Worm (Caenorhabditis elegans): Measurements from ENCODE around the gene Y38E10A.17.

Gene Y38E10A.17

DNA sequence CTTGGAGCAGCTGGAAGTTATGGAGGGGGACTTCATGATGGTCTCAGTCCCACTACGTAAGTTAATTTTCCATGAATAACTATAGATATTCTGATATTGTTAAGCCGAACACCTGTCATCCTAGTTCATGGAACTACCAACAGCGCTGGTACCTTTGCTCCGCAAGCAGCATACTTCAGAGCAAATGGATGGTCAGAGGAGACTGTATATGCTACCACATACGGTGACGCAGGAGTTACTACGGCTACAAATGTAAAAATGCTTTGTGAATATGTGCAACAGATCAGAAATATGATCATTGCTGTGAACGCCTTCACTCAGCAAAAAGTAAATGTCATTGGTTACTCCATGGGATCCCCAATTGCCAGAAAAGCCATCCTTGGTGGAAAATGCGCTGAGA, 28.5 kb downstream of the Y38E10A.17 start:
- TF ChIP-seq nhr-67 (tag; optimal IDR thresholded peaks at IDR 0.05), result no peak
- TF ChIP-seq nhr-28 (tag; optimal IDR thresholded peaks at IDR 0.05), result no peak
- TF ChIP-seq ceh-82 (tag; optimal IDR thresholded peaks at IDR 0.05), result no peak

DNA sequence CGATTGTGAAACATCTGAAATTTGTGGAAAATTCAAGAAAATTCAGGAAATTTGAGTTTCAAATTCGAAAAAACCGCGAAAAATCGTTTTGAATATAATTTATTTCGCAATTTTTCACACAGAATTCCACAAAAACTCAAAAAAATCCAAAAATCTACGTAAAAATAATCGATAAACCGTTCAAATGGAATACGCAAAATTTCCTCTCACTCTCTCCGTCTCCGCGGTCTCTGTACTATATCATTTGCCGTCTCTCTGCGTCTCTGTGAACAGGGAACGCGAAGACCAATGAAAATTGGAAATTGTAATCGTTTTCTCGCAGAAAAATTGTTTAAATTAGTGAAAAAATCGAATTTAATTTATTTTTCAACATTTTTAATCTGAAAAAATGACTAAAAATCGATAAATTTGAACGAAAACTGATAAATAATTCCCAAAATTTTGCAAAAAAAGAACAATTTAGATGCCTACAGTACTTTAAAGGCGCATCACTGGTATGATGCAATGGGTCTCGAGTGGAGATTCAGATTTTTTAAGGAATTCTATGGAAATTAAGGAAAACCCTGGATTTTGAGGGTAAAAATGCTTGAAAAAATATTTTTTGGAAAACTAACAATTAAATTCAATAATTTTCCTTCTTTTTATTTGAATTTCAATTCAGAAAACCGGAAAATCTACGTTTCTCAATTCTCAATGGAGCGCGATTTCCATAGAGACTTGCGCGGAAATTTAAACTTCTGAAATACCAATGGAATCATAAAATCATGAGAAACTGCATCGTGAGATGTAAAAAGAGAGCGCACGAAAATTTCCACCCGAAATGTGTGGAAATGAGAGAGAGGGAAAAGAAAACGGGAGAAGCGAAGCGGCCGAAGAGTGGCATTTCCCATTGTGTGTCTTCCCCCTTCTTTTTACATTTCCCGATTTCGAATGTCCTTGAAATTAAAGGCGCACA, 30.7 kb downstream of the Y38E10A.17 start, which contains the start of the genes ceh-100 and lips-15:
Gene ceh-100, minus strand, starts transcription at position 14 of the 955 bp plus-strand sequence.
Gene lips-15, plus strand, starts transcription at position 720 of the 955 bp plus-strand sequence.
- peak; percentile 56 for TF ChIP-seq nhr-25 (tag; optimal IDR thresholded peaks at IDR 0.05)
- no peak for TF ChIP-seq aly-2 (tag; optimal IDR thresholded peaks at IDR 0.05)
- TF ChIP-seq unc-62 (GFP tag; optimal IDR thresholded peaks at IDR 0.05), result no peak
- TF ChIP-seq ceh-16 (tag; optimal IDR thresholded peaks at IDR 0.05), result no peak
- peak; percentile 43 for TF ChIP-seq hmg-11 (tag; optimal IDR thresholded peaks at IDR 0.05)
- TF ChIP-seq nhr-23 (tag; optimal IDR thresholded peaks at IDR 0.05), result peak; percentile 0
- peak; percentile 81 for TF ChIP-seq lin-15B (tag; optimal IDR thresholded peaks at IDR 0.05)
- TF ChIP-seq daf-12 (tag; optimal IDR thresholded peaks at IDR 0.05), result no peak
- peak; percentile 37 for TF ChIP-seq egl-5 (tag; optimal IDR thresholded peaks at IDR 0.05)
- no peak for TF ChIP-seq ceh-9 (tag; optimal IDR thresholded peaks at IDR 0.05)
- TF ChIP-seq pha-4 (tag; optimal IDR thresholded peaks at IDR 0.05), result peak; percentile 23
- TF ChIP-seq ZK546.5 (tag; optimal IDR thresholded peaks at IDR 0.05), result no peak
- no peak for TF ChIP-seq eor-1 (tag; optimal IDR thresholded peaks at IDR 0.05)
- peak; percentile 46 for TF ChIP-seq nfya-1 (tag; optimal IDR thresholded peaks at IDR 0.05; ENCODE audit: insufficient read depth)
- TF ChIP-seq ztf-11 (tag; optimal IDR thresholded peaks at IDR 0.05), result no peak
- peak; percentile 78 for TF ChIP-seq ceh-28 (tag; optimal IDR thresholded peaks at IDR 0.05)
- peak; percentile 5 for TF ChIP-seq elt-2 (tag; optimal IDR thresholded peaks at IDR 0.05)
- TF ChIP-seq fos-1 (tag; optimal IDR thresholded peaks at IDR 0.05), result no peak
- TF ChIP-seq elt-3 (tag; optimal IDR thresholded peaks at IDR 0.05), result no peak
- no peak for TF ChIP-seq tbx-2 (tag; optimal IDR thresholded peaks at IDR 0.05)
- TF ChIP-seq ama-1 (optimal IDR thresholded peaks at IDR 0.05), result no peak
- TF ChIP-seq fkh-10 (GFP tag; optimal IDR thresholded peaks at IDR 0.05), result no peak
- TF ChIP-seq skn-1 (tag; optimal IDR thresholded peaks at IDR 0.05), result no peak

Data from whole organism, L3 larva.